Worm (Caenorhabditis elegans): ENCODE data around the gene sdz-7.

The sdz-7 gene

ce11 chrII:3902798-3903197, 25.0 kb upstream of the sdz-7 start, which contains the start of gene F53C3.3:
Gene F53C3.3, plus strand, starts transcription at chrII:3902856.
- no peak for TF ChIP-seq ceh-28 (tag; optimal IDR thresholded peaks at IDR 0.05)
- no peak for TF ChIP-seq hmg-11 (tag; optimal IDR thresholded peaks at IDR 0.05)
- no peak for TF ChIP-seq nhr-11 (tag; optimal IDR thresholded peaks at IDR 0.05)

DNA sequence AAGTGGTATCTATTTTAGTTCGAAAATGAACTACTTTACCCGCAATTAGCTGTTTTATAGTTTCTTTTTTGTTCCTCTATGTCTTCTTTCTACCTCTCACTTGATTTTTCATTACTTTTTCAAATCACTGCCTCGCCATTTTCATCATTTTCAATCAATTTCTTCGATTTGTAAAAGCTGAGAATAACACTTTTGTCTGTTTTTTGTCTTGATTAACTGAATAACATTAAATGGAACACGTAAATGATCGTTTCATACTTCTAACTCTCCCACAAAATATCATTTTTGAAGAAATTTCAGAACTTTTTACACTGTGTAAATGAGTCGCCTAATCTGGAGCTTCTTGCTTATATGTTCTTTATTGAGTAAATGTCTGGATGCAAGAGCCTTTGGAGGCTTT, 23.3 kb upstream of the sdz-7 start, which contains the start of gene F53C3.4:
Gene F53C3.4 (plus strand): TSS at position 301 of the 400 bp plus-strand sequence.
- TF ChIP-seq nhr-25 (tag; optimal IDR thresholded peaks at IDR 0.05) (no peak), nhr-28 (tag; optimal IDR thresholded peaks at IDR 0.05) (no peak), skn-1 (tag; optimal IDR thresholded peaks at IDR 0.05) (no peak), egl-27 (tag; optimal IDR thresholded peaks at IDR 0.05) (no peak), ZK546.5 (tag; optimal IDR thresholded peaks at IDR 0.05) (no peak), tbx-2 (tag; optimal IDR thresholded peaks at IDR 0.05) (no peak), eor-1 (tag; optimal IDR thresholded peaks at IDR 0.05) (no peak), ceh-9 (tag; optimal IDR thresholded peaks at IDR 0.05) (no peak), nhr-43 (tag; optimal IDR thresholded peaks at IDR 0.05; ENCODE audit: poor library complexity, severe bottlenecking) (no peak), mml-1 (tag; optimal IDR thresholded peaks at IDR 0.05) (no peak), nfya-1 (tag; optimal IDR thresholded peaks at IDR 0.05; ENCODE audit: insufficient read depth) (no peak)

DNA sequence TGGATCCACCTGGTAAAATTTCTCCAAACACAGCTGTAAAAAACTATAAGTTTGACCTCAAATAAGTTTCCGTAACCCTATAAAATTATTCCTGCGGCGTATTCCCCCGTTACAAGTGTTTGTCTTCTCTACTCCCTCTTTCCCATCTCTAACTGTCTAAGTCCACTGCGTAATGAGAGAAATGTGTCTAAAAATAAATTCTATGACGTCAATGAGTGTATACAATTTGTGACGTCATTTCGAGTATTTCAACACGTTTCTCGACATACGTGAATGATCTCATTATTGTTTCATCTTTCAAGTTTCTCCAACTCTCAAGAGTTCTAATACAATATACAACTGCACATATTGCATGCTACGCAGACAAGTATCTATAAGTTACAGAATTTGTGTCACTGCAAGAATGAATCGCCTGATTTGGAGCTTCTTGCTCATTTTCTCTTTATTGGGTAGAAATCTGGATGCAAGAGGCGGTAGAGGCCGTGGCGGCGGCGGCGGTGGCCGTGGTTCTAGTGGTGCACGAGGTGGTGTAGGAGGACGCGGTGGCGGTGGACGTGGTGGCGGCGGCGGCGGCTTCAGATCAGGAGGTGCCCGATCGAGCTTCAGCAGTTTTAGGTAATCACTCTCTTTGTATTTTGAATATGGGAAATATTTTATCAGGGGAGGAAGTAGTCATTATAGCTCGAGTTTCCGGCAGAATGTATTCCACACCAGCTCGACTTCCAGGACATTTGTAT, 20.2 kb upstream of the sdz-7 start, which contains the start of gene F53C3.6:
Gene F53C3.6 (plus strand): TSS at position 385 of the 737 bp plus-strand sequence.
- TF ChIP-seq nhr-77 (tag; optimal IDR thresholded peaks at IDR 0.05): no peak
- peak; percentile 44 for TF ChIP-seq elt-2 (tag; optimal IDR thresholded peaks at IDR 0.05)
- TF ChIP-seq pha-4 (tag; optimal IDR thresholded peaks at IDR 0.05): no peak
- TF ChIP-seq egl-27 (tag; optimal IDR thresholded peaks at IDR 0.05): peak; percentile 40
- peak; percentile 16 for TF ChIP-seq mdl-1 (tag; optimal IDR thresholded peaks at IDR 0.05)
- peak; percentile 4 for TF ChIP-seq lin-39 (tag; optimal IDR thresholded peaks at IDR 0.05)
- TF ChIP-seq unc-62 (GFP tag; optimal IDR thresholded peaks at IDR 0.05): no peak
- TF ChIP-seq nhr-67 (tag; optimal IDR thresholded peaks at IDR 0.05): no peak
- TF ChIP-seq nhr-25 (tag; optimal IDR thresholded peaks at IDR 0.05): peak; percentile 42
- no peak for TF ChIP-seq nhr-43 (tag; optimal IDR thresholded peaks at IDR 0.05; ENCODE audit: poor library complexity, severe bottlenecking)
- peak; percentile 16 for TF ChIP-seq pqm-1 (tag; optimal IDR thresholded peaks at IDR 0.05)
- no peak for TF ChIP-seq nhr-23 (tag; optimal IDR thresholded peaks at IDR 0.05)
- no peak for TF ChIP-seq unc-39 (tag; optimal IDR thresholded peaks at IDR 0.05)
- peak; percentile 52 for TF ChIP-seq egl-5 (tag; optimal IDR thresholded peaks at IDR 0.05)
- TF ChIP-seq ceh-28 (tag; optimal IDR thresholded peaks at IDR 0.05): peak; percentile 37
- TF ChIP-seq nfya-1 (tag; optimal IDR thresholded peaks at IDR 0.05; ENCODE audit: insufficient read depth): peak; percentile 65
- peak; percentile 33 for TF ChIP-seq jun-1 (tag; optimal IDR thresholded peaks at IDR 0.05)

DNA sequence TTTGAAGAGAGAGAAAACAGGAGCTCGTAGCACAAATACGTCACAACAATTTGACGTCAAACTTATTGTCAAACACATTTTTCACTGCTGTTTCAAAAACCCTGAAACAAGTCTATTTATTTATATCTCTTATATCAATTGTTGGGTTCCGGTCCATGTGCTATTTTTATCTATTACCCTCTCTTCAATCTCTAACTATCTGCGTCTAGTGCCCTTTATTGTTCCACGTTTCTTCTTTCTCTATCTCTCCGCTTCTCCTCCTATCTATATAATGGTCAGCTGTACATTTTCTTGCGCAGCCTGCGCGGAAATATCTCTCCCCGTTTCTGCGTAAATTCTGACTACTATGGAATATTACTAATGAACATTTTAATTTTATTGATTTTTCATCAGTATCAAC, 19.1 kb upstream of the sdz-7 start:
- TF ChIP-seq unc-39 (tag; optimal IDR thresholded peaks at IDR 0.05) (no peak), nhr-43 (tag; optimal IDR thresholded peaks at IDR 0.05; ENCODE audit: poor library complexity, severe bottlenecking) (peak; percentile 1), pha-4 (tag; optimal IDR thresholded peaks at IDR 0.05) (peak; percentile 52), nfya-1 (tag; optimal IDR thresholded peaks at IDR 0.05; ENCODE audit: insufficient read depth) (peak; percentile 61), ceh-28 (tag; optimal IDR thresholded peaks at IDR 0.05) (peak; percentile 38), egl-5 (tag; optimal IDR thresholded peaks at IDR 0.05) (peak; percentile 13), eor-1 (tag; optimal IDR thresholded peaks at IDR 0.05) (no peak), nhr-237 (tag; optimal IDR thresholded peaks at IDR 0.05) (no peak), nhr-23 (tag; optimal IDR thresholded peaks at IDR 0.05) (peak; percentile 23), elt-1 (tag; optimal IDR thresholded peaks at IDR 0.05) (no peak), R02D3.7 (tag; optimal IDR thresholded peaks at IDR 0.05) (no peak)

DNA sequence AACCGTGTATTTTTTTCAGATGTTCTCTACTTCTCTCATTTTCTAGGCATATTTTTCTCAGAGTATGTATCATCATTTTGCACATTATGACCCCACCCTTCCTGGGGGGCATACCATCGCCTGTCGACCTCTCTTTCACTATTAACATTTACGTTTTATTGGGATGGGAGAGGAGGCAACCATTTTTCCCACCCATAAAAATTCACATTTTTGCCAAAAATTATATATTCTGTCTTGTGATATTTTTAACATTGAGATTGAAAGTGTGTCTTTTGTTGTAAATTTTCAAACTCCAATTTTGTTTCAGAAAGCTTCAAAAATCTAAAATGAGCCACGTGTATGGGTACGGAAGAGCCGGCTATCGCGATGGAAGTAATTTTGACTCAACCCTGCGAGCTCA, 17.0 kb upstream of the sdz-7 start, which contains the start of gene F53C3.7:
Gene F53C3.7 (plus strand): TSS at position 301 of the 400 bp plus-strand sequence.
- TF ChIP-seq fos-1 (tag; optimal IDR thresholded peaks at IDR 0.05) (no peak), ceh-28 (tag; optimal IDR thresholded peaks at IDR 0.05) (no peak), tbx-2 (tag; optimal IDR thresholded peaks at IDR 0.05) (no peak), elt-1 (tag; optimal IDR thresholded peaks at IDR 0.05) (no peak), unc-39 (tag; optimal IDR thresholded peaks at IDR 0.05) (no peak), elt-3 (tag; optimal IDR thresholded peaks at IDR 0.05) (no peak)
